Fruit fly (Drosophila melanogaster): ENCODE results near the gene CG33252.

The CG33252 gene

dm6 chrX:16944049-16944532 is 47.1 kb upstream of the CG33252 start (continued):
- peak; percentile 47 for TF ChIP-seq CG17829 (tag; optimal IDR thresholded peaks at IDR 0.05)
- no peak for TF ChIP-seq lov (optimal IDR thresholded peaks at IDR 0.05)
- no peak for TF ChIP-seq lov (GFP tag; IDR thresholded peaks at IDR 0.05)
- TF ChIP-seq CG1529 (GFP tag; optimal IDR thresholded peaks at IDR 0.05): peak; percentile 3
- TF ChIP-seq CG1603 (tag; optimal IDR thresholded peaks at IDR 0.05): no peak
- no peak for TF ChIP-seq CG17328 (GFP tag; IDR thresholded peaks at IDR 0.05)
- peak; percentile 41; the same call in 1 of the 2 replicates for TF ChIP-seq esg (GFP tag; conservative IDR thresholded peaks at IDR 0.05)
- peak; percentile 5 for TF ChIP-seq sd (tag; optimal IDR thresholded peaks at IDR 0.05)
- TF ChIP-seq CG11504 (tag; optimal IDR thresholded peaks at IDR 0.05): peak; percentile 84
- TF ChIP-seq br (optimal IDR thresholded peaks at IDR 0.05): no peak
- TF ChIP-seq Hey (tag; optimal IDR thresholded peaks at IDR 0.05): no peak
- TF ChIP-seq Hmr (GFP tag; optimal IDR thresholded peaks at IDR 0.05): peak; percentile 77
- TF ChIP-seq HLH4C (GFP tag; IDR thresholded peaks at IDR 0.05; ENCODE audit: partially characterized antibody): no peak
- TF ChIP-seq sisA (GFP tag; IDR thresholded peaks at IDR 0.05): no peak; the same call in 1 of the 2 replicates
- TF ChIP-seq CG5180 (GFP tag; optimal IDR thresholded peaks at IDR 0.05): no peak
- no peak for TF ChIP-seq shn (GFP tag; optimal IDR thresholded peaks at IDR 0.05)
- TF ChIP-seq CG9876 (GFP tag; optimal IDR thresholded peaks at IDR 0.05): no peak
- no peak for TF ChIP-seq mld (GFP tag; IDR thresholded peaks at IDR 0.05; ENCODE audit: partially characterized antibody)
- TF ChIP-seq stwl (tag; optimal IDR thresholded peaks at IDR 0.05): no peak
- TF ChIP-seq CG4282 (GFP tag; optimal IDR thresholded peaks at IDR 0.05): no peak
- TF ChIP-seq Max (GFP tag; optimal IDR thresholded peaks at IDR 0.05): no peak
- TF ChIP-seq CG14014 (GFP tag; IDR thresholded peaks at IDR 0.05): peak; percentile 73
- TF ChIP-seq Fer2 (tag; optimal IDR thresholded peaks at IDR 0.05): peak; percentile 7
- TF ChIP-seq CG43689 (GFP tag; IDR thresholded peaks at IDR 0.05): 0 out of 2 replicates have a peak, but pooled peaks have one; percentile 4
- TF ChIP-seq pfk (GFP tag; optimal IDR thresholded peaks at IDR 0.05): no peak
- no peak for TF ChIP-seq ranshi (GFP tag; IDR thresholded peaks at IDR 0.05)
- TF ChIP-seq MTF-1 (GFP tag; optimal IDR thresholded peaks at IDR 0.05; ENCODE audit: borderline replicate concordance): no peak
- peak; percentile 42 for TF ChIP-seq CG8281 (tag; optimal IDR thresholded peaks at IDR 0.05)
- no peak for TF ChIP-seq Mrtf (GFP tag; IDR thresholded peaks at IDR 0.05)
- no peak for TF ChIP-seq NFAT (GFP tag; IDR thresholded peaks at IDR 0.05)
- TF ChIP-seq CG16779 (GFP tag; IDR thresholded peaks at IDR 0.05): no peak
- peak; percentile 35 for TF ChIP-seq CG12769 (tag; optimal IDR thresholded peaks at IDR 0.05)
- no peak for TF ChIP-seq luna (GFP tag; optimal IDR thresholded peaks at IDR 0.05)
- no peak for TF ChIP-seq Doc2 (GFP tag; IDR thresholded peaks at IDR 0.05)
- no peak for TF ChIP-seq Optix (GFP tag; IDR thresholded peaks at IDR 0.05)
- no peak for TF ChIP-seq Hmx (GFP tag; optimal IDR thresholded peaks at IDR 0.05)
- TF ChIP-seq CG15011 (GFP tag; optimal IDR thresholded peaks at IDR 0.05): peak; percentile 61
- TF ChIP-seq CG31388 (GFP tag; optimal IDR thresholded peaks at IDR 0.05): no peak
- no peak for TF ChIP-seq CG32772 (GFP tag; IDR thresholded peaks at IDR 0.05)
- TF ChIP-seq Dbx (GFP tag; IDR thresholded peaks at IDR 0.05): peak; percentile 49; the same call in 2 of the 3 replicates
- no peak for TF ChIP-seq CG5953 (GFP tag; IDR thresholded peaks at IDR 0.05)
- peak; percentile 19 for TF ChIP-seq abd-A (tag; optimal IDR thresholded peaks at IDR 0.05)
- no peak for TF ChIP-seq ase (GFP tag; IDR thresholded peaks at IDR 0.05)
- no peak for TF ChIP-seq dm (GFP tag; optimal IDR thresholded peaks at IDR 0.05)
- no peak for TF ChIP-seq ara (GFP tag; IDR thresholded peaks at IDR 0.05)
- TF ChIP-seq CG7372 (GFP tag; IDR thresholded peaks at IDR 0.05): no peak
- no peak for TF ChIP-seq crp (GFP tag; optimal IDR thresholded peaks at IDR 0.05)
- TF ChIP-seq sima (GFP tag; optimal IDR thresholded peaks at IDR 0.05): no peak
- peak; percentile 78 for TF ChIP-seq CG13296 (GFP tag; optimal IDR thresholded peaks at IDR 0.05)
- peak; percentile 0 for TF ChIP-seq ATbp (GFP tag; optimal IDR thresholded peaks at IDR 0.05)
- peak; percentile 3 for TF ChIP-seq Chrac-16 (GFP tag; optimal IDR thresholded peaks at IDR 0.05)
- peak; percentile 73 for TF ChIP-seq dmrt99B (tag; optimal IDR thresholded peaks at IDR 0.05)

Measured in whole organism, embryonic.